Worm (Caenorhabditis elegans): ENCODE results near the gene E02C12.19.

The E02C12.19 gene

ce11 chrV:9376417-9376816 lies at the start of gene E02C12.19:
Gene E02C12.19, minus strand, starts transcription at chrV:9376517.
- TF ChIP-seq klf-2 (GFP tag; conservative IDR thresholded peaks at IDR 0.05): no peak

DNA sequence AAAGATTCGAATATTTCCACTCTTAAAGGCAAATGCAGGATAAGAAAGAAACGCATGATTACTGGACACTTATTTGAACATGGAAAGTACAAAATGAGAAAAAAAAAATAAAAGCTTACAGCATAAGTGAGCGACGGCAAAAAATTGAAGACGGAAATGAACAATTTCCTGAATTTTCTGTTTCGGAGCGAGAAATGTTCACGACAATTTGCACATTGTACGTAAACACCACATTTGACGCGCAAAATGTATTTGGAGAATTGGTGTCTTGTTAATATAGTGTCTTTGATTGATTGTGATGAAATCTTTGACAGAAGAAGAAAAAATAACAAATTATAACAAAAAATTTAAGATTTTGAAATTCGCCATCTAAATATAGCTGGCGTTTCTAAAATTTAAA lies 49.3 kb upstream of the E02C12.19 start, which contains the start of gene F36D4.5:
Gene F36D4.5 (minus strand): TSS at position 225 of the 400 bp plus-strand sequence.
- TF ChIP-seq T22C8.4 (GFP tag; IDR thresholded peaks at IDR 0.05): no peak
- no peak for TF ChIP-seq med-1 (GFP tag; optimal IDR thresholded peaks at IDR 0.05; ENCODE audit: insufficient read depth)
- no peak for TF ChIP-seq klf-2 (GFP tag; conservative IDR thresholded peaks at IDR 0.05)
- no peak for TF ChIP-seq flt-1 (GFP tag; IDR thresholded peaks at IDR 0.05)
- TF ChIP-seq tab-1 (GFP tag; IDR thresholded peaks at IDR 0.05): no peak
- TF ChIP-seq ref-1 (GFP tag; conservative IDR thresholded peaks at IDR 0.05): no peak
- no peak for TF ChIP-seq ztf-23 (GFP tag; IDR thresholded peaks at IDR 0.05)
- TF ChIP-seq ztf-29 (GFP tag; IDR thresholded peaks at IDR 0.05): no peak

ce11 chrV:9424514-9424913 lies 48.2 kb upstream of the E02C12.19 start:
- TF ChIP-seq med-1 (GFP tag; optimal IDR thresholded peaks at IDR 0.05; ENCODE audit: insufficient read depth) (no peak), cog-1 (tag; optimal IDR thresholded peaks at IDR 0.05) (peak; percentile 42), flt-1 (GFP tag; IDR thresholded peaks at IDR 0.05) (no peak)

- TF ChIP-seq cog-1 (tag; optimal IDR thresholded peaks at IDR 0.05) (no peak), tab-1 (GFP tag; IDR thresholded peaks at IDR 0.05) (no peak), flt-1 (GFP tag; IDR thresholded peaks at IDR 0.05) (no peak), ref-1 (GFP tag; conservative IDR thresholded peaks at IDR 0.05) (no peak), med-1 (GFP tag; optimal IDR thresholded peaks at IDR 0.05; ENCODE audit: insufficient read depth) (no peak), T22C8.4 (GFP tag; IDR thresholded peaks at IDR 0.05) (no peak), klf-2 (GFP tag; conservative IDR thresholded peaks at IDR 0.05) (no peak), ztf-29 (GFP tag; IDR thresholded peaks at IDR 0.05) (no peak), ztf-23 (GFP tag; IDR thresholded peaks at IDR 0.05) (no peak)
Observed at ce11 chrV:9423539-9423938, 47.2 kb upstream of the E02C12.19 start.

ce11 chrV:9422745-9423144 lies 46.4 kb upstream of the E02C12.19 start:
- TF ChIP-seq flt-1 (GFP tag; IDR thresholded peaks at IDR 0.05) (no peak), ref-1 (GFP tag; conservative IDR thresholded peaks at IDR 0.05) (no peak), cog-1 (tag; optimal IDR thresholded peaks at IDR 0.05) (no peak), T22C8.4 (GFP tag; IDR thresholded peaks at IDR 0.05) (no peak), med-1 (GFP tag; optimal IDR thresholded peaks at IDR 0.05; ENCODE audit: insufficient read depth) (no peak), ztf-29 (GFP tag; IDR thresholded peaks at IDR 0.05) (0 out of 2 replicates have a peak, but pooled peaks have one; percentile 51), ztf-23 (GFP tag; IDR thresholded peaks at IDR 0.05) (no peak), klf-2 (GFP tag; conservative IDR thresholded peaks at IDR 0.05) (0 out of 2 replicates have a peak, but pooled peaks have one; percentile 41), tab-1 (GFP tag; IDR thresholded peaks at IDR 0.05) (no peak)

DNA sequence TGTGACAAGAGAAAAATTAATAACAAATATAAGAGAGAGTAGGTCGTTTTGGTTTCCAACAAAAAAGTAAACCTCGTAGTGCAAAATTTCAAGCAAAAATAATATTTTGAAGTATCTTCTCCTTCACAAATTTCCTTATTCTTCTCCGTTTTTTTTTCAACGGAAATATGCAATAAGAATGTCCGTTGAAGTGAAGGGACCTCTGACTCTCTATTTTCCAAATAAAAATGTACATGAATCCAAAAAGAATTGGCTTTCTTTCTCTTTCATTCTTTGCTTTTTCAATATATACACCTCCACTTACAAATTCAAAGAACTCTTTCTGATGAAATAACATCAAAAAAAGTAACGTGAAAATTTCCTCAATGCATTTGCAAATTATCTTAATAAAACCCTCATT lies 40.3 kb upstream of the E02C12.19 start, which contains the start of gene F36D4.1:
Gene F36D4.1 (plus strand): TSS at position 301 of the 400 bp plus-strand sequence.
- TF ChIP-seq klf-2 (GFP tag; conservative IDR thresholded peaks at IDR 0.05): no peak
- TF ChIP-seq ztf-23 (GFP tag; IDR thresholded peaks at IDR 0.05): no peak
- TF ChIP-seq T22C8.4 (GFP tag; IDR thresholded peaks at IDR 0.05): no peak
- TF ChIP-seq med-1 (GFP tag; optimal IDR thresholded peaks at IDR 0.05; ENCODE audit: insufficient read depth): no peak
- no peak for TF ChIP-seq tab-1 (GFP tag; IDR thresholded peaks at IDR 0.05)
- TF ChIP-seq flt-1 (GFP tag; IDR thresholded peaks at IDR 0.05): no peak
- TF ChIP-seq ref-1 (GFP tag; conservative IDR thresholded peaks at IDR 0.05): no peak
- no peak for TF ChIP-seq cog-1 (tag; optimal IDR thresholded peaks at IDR 0.05)
- no peak for TF ChIP-seq ztf-29 (GFP tag; IDR thresholded peaks at IDR 0.05)

DNA sequence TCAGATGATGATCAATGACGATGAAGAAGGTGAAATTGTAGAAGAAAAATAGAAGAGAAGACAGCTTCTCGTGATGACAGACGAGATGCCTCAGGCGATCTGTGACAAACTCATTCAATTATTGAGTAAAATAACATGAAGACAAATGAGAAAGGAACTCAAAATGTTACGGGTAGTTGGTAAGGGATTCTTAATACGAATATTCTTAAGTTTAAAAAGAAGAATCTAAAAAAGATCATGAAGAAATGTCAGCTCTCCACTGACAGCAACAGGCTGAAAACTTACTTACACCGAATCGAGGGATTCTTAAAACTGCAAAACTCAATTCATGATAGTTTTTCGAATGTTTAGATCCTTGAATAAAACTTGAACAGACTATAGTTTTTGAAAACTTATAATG lies 38.2 kb upstream of the E02C12.19 start, which contains the start of gene F36D4.4:
Gene F36D4.4 (minus strand): TSS at position 101 of the 400 bp plus-strand sequence.
- no peak for TF ChIP-seq T22C8.4 (GFP tag; IDR thresholded peaks at IDR 0.05)
- no peak for TF ChIP-seq flt-1 (GFP tag; IDR thresholded peaks at IDR 0.05)
- TF ChIP-seq ztf-29 (GFP tag; IDR thresholded peaks at IDR 0.05): no peak
- TF ChIP-seq tab-1 (GFP tag; IDR thresholded peaks at IDR 0.05): no peak
- no peak for TF ChIP-seq ztf-23 (GFP tag; IDR thresholded peaks at IDR 0.05)
- no peak for TF ChIP-seq ref-1 (GFP tag; conservative IDR thresholded peaks at IDR 0.05)
- no peak for TF ChIP-seq cog-1 (tag; optimal IDR thresholded peaks at IDR 0.05)
- no peak for TF ChIP-seq med-1 (GFP tag; optimal IDR thresholded peaks at IDR 0.05; ENCODE audit: insufficient read depth)
- no peak for TF ChIP-seq klf-2 (GFP tag; conservative IDR thresholded peaks at IDR 0.05)

- no peak for TF ChIP-seq tab-1 (GFP tag; IDR thresholded peaks at IDR 0.05)
- TF ChIP-seq flt-1 (GFP tag; IDR thresholded peaks at IDR 0.05): no peak
- no peak for TF ChIP-seq T22C8.4 (GFP tag; IDR thresholded peaks at IDR 0.05)
- no peak for TF ChIP-seq ztf-23 (GFP tag; IDR thresholded peaks at IDR 0.05)
- no peak for TF ChIP-seq med-1 (GFP tag; optimal IDR thresholded peaks at IDR 0.05; ENCODE audit: insufficient read depth)
- TF ChIP-seq ztf-29 (GFP tag; IDR thresholded peaks at IDR 0.05): no peak
- no peak for TF ChIP-seq cog-1 (tag; optimal IDR thresholded peaks at IDR 0.05)
- TF ChIP-seq klf-2 (GFP tag; conservative IDR thresholded peaks at IDR 0.05): no peak
- no peak for TF ChIP-seq ref-1 (GFP tag; conservative IDR thresholded peaks at IDR 0.05)
Observed at ce11 chrV:9408869-9409268, 32.6 kb upstream of the E02C12.19 start.

ce11 chrV:9406890-9407289 lies 30.6 kb upstream of the E02C12.19 start:
- no peak for TF ChIP-seq ztf-23 (GFP tag; IDR thresholded peaks at IDR 0.05)
- no peak for TF ChIP-seq med-1 (GFP tag; optimal IDR thresholded peaks at IDR 0.05; ENCODE audit: insufficient read depth)
- no peak for TF ChIP-seq ref-1 (GFP tag; conservative IDR thresholded peaks at IDR 0.05)
- no peak for TF ChIP-seq tab-1 (GFP tag; IDR thresholded peaks at IDR 0.05)

ce11 chrV:9399886-9400373 lies 23.6 kb upstream of the E02C12.19 start, which contains the start of gene trpp-4:
Gene trpp-4, plus strand, starts transcription at chrV:9400327.
- TF ChIP-seq T22C8.4 (GFP tag; IDR thresholded peaks at IDR 0.05) (no peak), ztf-23 (GFP tag; IDR thresholded peaks at IDR 0.05) (no peak), flt-1 (GFP tag; IDR thresholded peaks at IDR 0.05) (no peak), cog-1 (tag; optimal IDR thresholded peaks at IDR 0.05) (no peak), klf-2 (GFP tag; conservative IDR thresholded peaks at IDR 0.05) (no peak), ref-1 (GFP tag; conservative IDR thresholded peaks at IDR 0.05) (no peak), tab-1 (GFP tag; IDR thresholded peaks at IDR 0.05) (no peak), ztf-29 (GFP tag; IDR thresholded peaks at IDR 0.05) (no peak), med-1 (GFP tag; optimal IDR thresholded peaks at IDR 0.05; ENCODE audit: insufficient read depth) (no peak)
